Worm (Caenorhabditis elegans) whole organism, L4/young adult: Measurements from ENCODE around the gene srp-7.

Experiments used
- W03F9.2 ChIP-seq: fragments of 150-350 bp; optimal IDR thresholded peaks from 2 replicates; lab custom pipeline; 2014; ENCODE audit warnings: missing biosample characterization, missing genetic modification characterization
- dao-5 ChIP-seq: sonication (generic microtip); optimal IDR thresholded peaks from 2 replicates; lab custom pipeline; 2016; ENCODE audit warnings: missing genotype, missing genetic modification characterization, moderate library complexity, missing compliant biosample characterization
- him-1 ChIP-seq: sonication (generic microtip); optimal IDR thresholded peaks from 2 replicates; lab custom pipeline; 2016; ENCODE audit warnings: missing genotype, missing genetic modification reagents, missing genetic modification characterization, missing compliant biosample characterization

The srp-7 gene

DNA sequence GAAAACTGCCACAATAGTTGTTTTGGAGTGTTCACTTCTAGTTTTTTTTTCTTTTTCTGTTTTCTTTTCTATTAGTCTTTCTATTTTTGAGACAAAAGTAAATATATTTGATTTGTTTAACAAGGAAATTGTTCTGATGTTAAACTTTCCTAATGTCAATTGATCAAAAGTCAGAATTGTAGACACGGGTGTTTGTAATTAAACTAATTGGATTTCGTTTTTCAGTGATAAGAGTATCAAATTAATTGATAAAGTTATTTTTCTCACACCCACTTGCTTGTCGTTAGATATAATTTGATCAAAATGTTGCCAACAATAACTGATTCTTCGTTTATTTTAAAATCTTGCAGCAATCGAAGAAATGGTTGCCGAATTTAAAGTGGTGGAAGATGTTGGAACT is 15.7 kb upstream of the srp-7 start:
- TF ChIP-seq W03F9.2 (tag; lab: Kevin White, UChicago) (no peak), him-1 (tag; lab: Kevin White, UChicago) (no peak), dao-5 (tag; lab: Kevin White, UChicago) (no peak)

DNA sequence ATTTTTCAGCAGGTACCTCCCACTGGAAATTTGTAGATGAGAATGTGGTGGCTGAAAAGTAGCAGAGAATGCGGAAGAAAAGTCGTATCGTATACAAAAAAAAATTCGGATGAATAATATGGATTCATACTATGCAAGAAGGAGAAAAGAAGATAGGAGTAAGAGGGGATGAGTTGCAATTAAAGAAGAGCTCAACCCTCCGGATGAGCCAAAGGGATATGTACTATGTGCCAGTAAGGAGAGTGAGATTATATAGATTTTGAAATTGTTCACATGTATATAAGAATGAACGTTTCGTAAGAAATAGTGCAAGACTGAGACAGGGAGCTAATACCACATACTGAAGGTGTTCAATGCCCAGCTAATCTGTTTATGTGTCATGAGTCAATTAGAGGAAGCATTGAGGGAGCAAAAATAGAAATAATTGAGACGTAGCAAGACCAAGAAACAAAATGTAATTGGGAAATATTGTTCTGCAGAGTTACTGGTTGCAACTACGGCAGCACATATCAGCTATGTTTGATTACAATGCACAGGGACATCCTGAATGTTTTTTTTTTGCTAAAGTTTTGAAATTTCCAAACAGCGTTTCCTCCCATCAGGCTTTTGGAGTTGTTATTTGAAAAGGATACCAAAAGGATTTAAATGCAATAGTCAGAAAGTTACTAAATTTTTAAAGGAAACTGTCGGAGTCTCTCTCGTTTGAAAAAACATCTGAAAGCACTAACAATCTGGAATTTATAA is 10.5 kb upstream of the srp-7 start, which contains the start of gene F20D6.8:
TSS of gene F20D6.8 (minus strand) at position 51 of the 744 bp plus-strand sequence.
- no peak for TF ChIP-seq W03F9.2 (tag; lab: Kevin White, UChicago)
- no peak for TF ChIP-seq dao-5 (tag; lab: Kevin White, UChicago)
- TF ChIP-seq him-1 (tag; lab: Kevin White, UChicago) = no peak

DNA sequence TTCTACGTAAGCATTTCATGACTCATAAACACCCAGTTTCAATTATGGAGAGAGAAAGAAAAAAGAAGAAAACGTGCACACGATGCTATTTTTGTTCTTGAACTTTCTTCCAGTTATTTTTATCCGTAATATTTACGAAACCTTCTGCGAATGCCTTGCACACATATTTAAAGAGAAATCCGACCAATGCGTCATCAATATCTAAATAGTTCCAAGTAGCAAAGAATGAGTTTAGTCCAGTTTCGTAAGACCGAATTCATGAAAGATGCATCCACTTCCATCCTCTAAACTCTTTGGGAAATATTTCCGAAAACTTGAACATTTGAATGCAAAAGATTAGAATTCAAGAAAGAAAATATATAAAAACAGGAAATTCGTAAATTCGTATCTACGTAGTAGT is 9.8 kb upstream of the srp-7 start:
- TF ChIP-seq dao-5 (tag; lab: Kevin White, UChicago) (no peak), W03F9.2 (tag; lab: Kevin White, UChicago) (no peak), him-1 (tag; lab: Kevin White, UChicago) (no peak)

ce11 chrV:8170300-8170699 is 8.6 kb upstream of the srp-7 start:
- no peak for TF ChIP-seq dao-5 (tag; lab: Kevin White, UChicago)
- no peak for TF ChIP-seq him-1 (tag; lab: Kevin White, UChicago)
- TF ChIP-seq W03F9.2 (tag; lab: Kevin White, UChicago) = no peak

- no peak for TF ChIP-seq him-1 (tag; lab: Kevin White, UChicago)
- no peak for TF ChIP-seq W03F9.2 (tag; lab: Kevin White, UChicago)
- no peak for TF ChIP-seq dao-5 (tag; lab: Kevin White, UChicago)
Observed at ce11 chrV:8171688-8172087, 7.2 kb upstream of the srp-7 start.

DNA sequence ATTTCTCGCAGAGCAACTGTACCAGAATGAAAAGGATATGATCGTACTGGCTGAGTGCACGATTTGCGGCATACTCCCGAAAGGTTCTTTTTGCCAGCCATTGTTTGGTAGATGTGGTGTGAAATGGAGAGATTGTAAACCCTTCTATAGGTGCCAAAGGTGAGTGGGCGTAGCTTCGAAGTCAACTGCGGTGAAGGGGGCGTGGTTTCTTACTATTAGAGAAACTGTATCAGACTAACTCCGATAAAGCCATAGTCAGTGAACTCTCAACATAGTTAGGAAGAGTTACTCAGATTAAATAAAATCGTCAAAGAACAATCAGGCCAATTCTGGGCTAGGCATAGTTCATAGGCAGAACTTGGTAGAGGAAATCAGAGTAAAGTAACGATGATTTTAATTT is 1.6 kb upstream of the srp-7 start, which contains the start of gene F20D6.9:
TSS of gene F20D6.9 (minus strand) at position 101 of the 400 bp plus-strand sequence.
- TF ChIP-seq dao-5 (tag; lab: Kevin White, UChicago) (no peak), him-1 (tag; lab: Kevin White, UChicago) (no peak), W03F9.2 (tag; lab: Kevin White, UChicago) (no peak)

- no peak for TF ChIP-seq W03F9.2 (tag; lab: Kevin White, UChicago)
- no peak for TF ChIP-seq dao-5 (tag; lab: Kevin White, UChicago)
- TF ChIP-seq him-1 (tag; lab: Kevin White, UChicago) = no peak
Observed at ce11 chrV:8178279-8178678, 647 bp upstream of the srp-7 start.

ce11 chrV:8183384-8183783 is 4.5 kb downstream of the srp-7 start, which contains the start of gene srp-8:
srp-8 (plus strand) TSS chrV:8183684.
- TF ChIP-seq him-1 (tag; lab: Kevin White, UChicago) (no peak), W03F9.2 (tag; lab: Kevin White, UChicago) (no peak), dao-5 (tag; lab: Kevin White, UChicago) (no peak)

DNA sequence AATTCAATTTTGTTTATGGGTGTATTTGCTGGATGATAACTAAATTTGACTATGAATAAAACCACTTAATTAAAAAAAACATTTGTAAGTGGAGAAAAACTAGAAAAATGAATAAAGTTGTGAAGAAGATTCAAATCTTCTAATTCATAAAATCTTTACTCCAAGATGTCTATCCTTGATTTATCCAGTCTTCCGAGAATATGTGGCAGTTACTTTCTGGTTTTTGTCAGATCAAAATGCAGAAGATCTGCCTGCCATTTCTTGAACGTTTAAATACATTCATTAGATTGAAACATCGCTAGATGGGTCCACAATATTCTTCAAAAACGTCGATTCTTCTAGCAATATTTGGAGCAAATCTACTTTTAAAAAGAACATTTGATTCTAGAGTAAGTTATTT is 6.8 kb downstream of the srp-7 start, which contains the start of gene F20D6.2:
TSS of gene F20D6.2 (plus strand) at position 301 of the 400 bp plus-strand sequence.
- TF ChIP-seq W03F9.2 (tag; lab: Kevin White, UChicago) (no peak), him-1 (tag; lab: Kevin White, UChicago) (no peak), dao-5 (tag; lab: Kevin White, UChicago) (no peak)

DNA sequence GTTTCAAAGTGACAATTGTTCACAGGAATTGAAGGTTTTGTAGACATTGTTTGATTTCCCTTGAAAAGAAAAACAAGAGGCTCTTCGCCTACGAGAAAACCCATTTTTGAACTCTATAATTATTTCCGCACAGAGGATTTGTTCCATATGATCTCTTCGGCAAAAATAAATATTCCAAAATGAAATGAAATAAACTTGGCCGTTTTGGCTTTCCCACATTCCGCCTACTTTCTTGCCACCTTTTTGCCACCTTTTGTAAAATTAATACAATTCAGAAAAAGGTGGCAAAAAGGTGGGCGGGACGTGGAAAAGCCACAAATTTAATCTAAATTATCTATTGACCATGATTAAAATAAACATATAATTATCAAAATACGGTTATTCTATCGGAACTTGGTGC is 9.5 kb downstream of the srp-7 start, which contains the start of gene F20D6.15:
TSS of gene F20D6.15 (minus strand) at position 47 of the 400 bp plus-strand sequence.
- TF ChIP-seq dao-5 (tag; lab: Kevin White, UChicago) (no peak), him-1 (tag; lab: Kevin White, UChicago) (no peak), W03F9.2 (tag; lab: Kevin White, UChicago) (no peak)

DNA sequence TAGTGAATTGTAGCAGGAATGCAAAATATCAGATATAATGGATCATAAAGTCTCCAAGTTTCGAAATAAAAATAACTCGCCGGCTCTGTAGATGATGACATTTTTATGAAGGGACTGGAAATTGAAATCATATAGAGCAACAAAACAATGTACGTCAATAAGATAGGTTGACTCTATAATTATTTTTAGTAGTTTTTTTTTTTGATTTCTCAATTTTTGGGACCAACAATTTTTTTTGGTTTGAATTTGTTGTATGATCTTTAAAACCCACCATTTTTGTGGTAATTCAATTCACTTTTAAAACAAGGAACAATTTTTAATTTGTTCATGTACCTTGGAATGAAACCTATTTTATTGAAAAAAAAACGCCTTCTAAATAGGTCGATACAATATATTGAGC is 11.1 kb downstream of the srp-7 start, which contains the start of gene F20D6.12:
TSS of gene F20D6.12 (minus strand) at position 101 of the 400 bp plus-strand sequence.
- no peak for TF ChIP-seq him-1 (tag; lab: Kevin White, UChicago)
- no peak for TF ChIP-seq W03F9.2 (tag; lab: Kevin White, UChicago)
- TF ChIP-seq dao-5 (tag; lab: Kevin White, UChicago) = no peak

ce11 chrV:8190430-8190829 is 11.5 kb downstream of the srp-7 start, which contains the start of gene F20D6.1:
F20D6.1 (plus strand) TSS chrV:8190730.
- no peak for TF ChIP-seq him-1 (tag; lab: Kevin White, UChicago)
- no peak for TF ChIP-seq W03F9.2 (tag; lab: Kevin White, UChicago)
- no peak for TF ChIP-seq dao-5 (tag; lab: Kevin White, UChicago)

- TF ChIP-seq him-1 (tag; lab: Kevin White, UChicago) (no peak), W03F9.2 (tag; lab: Kevin White, UChicago) (no peak), dao-5 (tag; lab: Kevin White, UChicago) (no peak)
Observed at ce11 chrV:8195889-8196418, 17.0 kb downstream of the srp-7 start, which contains the start of gene F20D6.10. F20D6.10 (minus strand) TSS chrV:8195939.
